Worm (Caenorhabditis elegans): ENCODE data around the gene cyc-2.2.

ce11 chrV:12588030-12588429, 24.0 kb downstream of the cyc-2.2 start, which contains the start of gene C14C10.1:
- TF ChIP-seq ceh-82 (tag; optimal IDR thresholded peaks at IDR 0.05) = no peak
- no peak for TF ChIP-seq unc-39 (tag; optimal IDR thresholded peaks at IDR 0.05)
- TF ChIP-seq nhr-77 (tag; optimal IDR thresholded peaks at IDR 0.05) = no peak
- no peak for TF ChIP-seq zag-1 (tag; optimal IDR thresholded peaks at IDR 0.05)
- no peak for TF ChIP-seq nhr-10 (tag; optimal IDR thresholded peaks at IDR 0.05)
- no peak for TF ChIP-seq ama-1 (optimal IDR thresholded peaks at IDR 0.05)
- TF ChIP-seq mdl-1 (tag; optimal IDR thresholded peaks at IDR 0.05) = no peak
- no peak for TF ChIP-seq dmd-4 (tag; optimal IDR thresholded peaks at IDR 0.05)
- no peak for TF ChIP-seq egl-27 (tag; optimal IDR thresholded peaks at IDR 0.05)
- no peak for TF ChIP-seq snpc-4 (tag; optimal IDR thresholded peaks at IDR 0.05)
- no peak for TF ChIP-seq mab-5 (tag; optimal IDR thresholded peaks at IDR 0.05)
- no peak for TF ChIP-seq skn-1 (tag; optimal IDR thresholded peaks at IDR 0.05)
- TF ChIP-seq ZK546.5 (tag; optimal IDR thresholded peaks at IDR 0.05) = no peak

Data from whole organism, L2 larva.